Fruit fly (Drosophila melanogaster): ENCODE data around the gene AGO2.

The AGO2 gene

DNA sequence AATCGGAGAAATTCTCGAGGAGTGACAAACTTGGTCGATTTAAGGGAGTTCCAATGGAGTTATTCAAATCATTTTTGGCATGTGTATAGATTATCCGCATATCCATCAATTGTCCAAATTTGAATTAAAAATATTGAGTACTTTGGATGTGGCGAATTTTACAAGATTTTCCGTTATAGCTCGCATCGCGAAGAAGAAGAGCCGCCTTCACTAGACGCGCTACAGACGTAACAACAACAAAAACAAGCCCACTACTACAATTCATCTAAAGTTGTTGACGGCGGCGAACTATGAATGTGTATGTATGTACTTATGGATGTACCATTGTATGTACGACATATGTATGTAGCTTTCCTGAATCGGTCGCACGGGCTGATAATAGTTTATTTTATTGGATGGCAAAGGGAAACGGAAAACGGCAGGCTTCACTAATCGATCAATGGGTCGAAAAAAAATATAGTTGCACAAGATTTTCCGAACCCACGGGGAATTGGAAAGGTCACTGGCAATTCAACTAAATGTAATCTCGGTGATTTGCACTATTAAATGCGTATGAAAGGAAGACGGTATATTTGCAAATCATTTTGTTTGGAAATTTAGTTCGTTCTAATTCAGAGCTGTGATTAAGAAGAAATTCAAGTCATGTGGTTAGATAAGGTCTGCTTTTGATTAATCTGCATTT is 39.0 kb upstream of the AGO2 start:
- no peak for TF ChIP-seq psq (optimal IDR thresholded peaks at IDR 0.05)
- no peak for TF ChIP-seq usp (GFP tag; optimal IDR thresholded peaks at IDR 0.05)

dm6 chr3L:15516440-15516839 is 37.5 kb upstream of the AGO2 start:
- TF ChIP-seq CG8478 (optimal IDR thresholded peaks at IDR 0.05) (no peak), usp (GFP tag; optimal IDR thresholded peaks at IDR 0.05) (no peak), Dll (optimal IDR thresholded peaks at IDR 0.05) (no peak), pan (optimal IDR thresholded peaks at IDR 0.05) (no peak), EcR (GFP tag; optimal IDR thresholded peaks at IDR 0.05) (no peak), psq (optimal IDR thresholded peaks at IDR 0.05) (no peak)

DNA sequence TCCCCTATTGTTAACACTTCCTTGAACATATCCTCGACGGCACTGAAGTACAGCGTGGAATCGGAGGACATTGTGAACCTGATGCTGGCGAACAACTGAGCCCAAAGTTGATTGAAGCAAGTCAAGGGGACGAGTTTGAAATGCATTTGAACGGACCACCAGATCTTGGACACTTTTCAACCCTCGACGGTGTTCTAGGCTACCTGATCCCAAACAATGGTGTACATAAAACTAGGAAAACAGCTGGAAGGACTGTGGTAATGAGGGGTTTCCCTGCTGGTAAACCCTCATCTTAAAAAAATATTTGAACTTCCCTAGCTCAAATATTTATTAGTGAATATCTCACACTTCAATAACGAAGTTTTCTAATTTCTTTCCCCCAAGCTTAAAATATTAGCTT is 37.0 kb upstream of the AGO2 start, which contains the start of gene CG13454:
TSS of gene CG13454 (minus strand) at position 101 of the 400 bp plus-strand sequence.
- TF ChIP-seq EcR (GFP tag; optimal IDR thresholded peaks at IDR 0.05) (no peak), usp (GFP tag; optimal IDR thresholded peaks at IDR 0.05) (no peak), Dll (optimal IDR thresholded peaks at IDR 0.05) (no peak), pan (optimal IDR thresholded peaks at IDR 0.05) (no peak), CG8478 (optimal IDR thresholded peaks at IDR 0.05) (no peak), psq (optimal IDR thresholded peaks at IDR 0.05) (no peak)

- TF ChIP-seq psq (optimal IDR thresholded peaks at IDR 0.05) (no peak), usp (GFP tag; optimal IDR thresholded peaks at IDR 0.05) (no peak), CG8478 (optimal IDR thresholded peaks at IDR 0.05) (no peak)
Measured at dm6 chr3L:15517508-15517907, 36.4 kb upstream of the AGO2 start.

- TF ChIP-seq pan (optimal IDR thresholded peaks at IDR 0.05) = no peak
- no peak for TF ChIP-seq psq (optimal IDR thresholded peaks at IDR 0.05)
- TF ChIP-seq EcR (GFP tag; optimal IDR thresholded peaks at IDR 0.05) = no peak
- TF ChIP-seq Dll (optimal IDR thresholded peaks at IDR 0.05) = no peak
- no peak for TF ChIP-seq CG8478 (optimal IDR thresholded peaks at IDR 0.05)
- no peak for TF ChIP-seq usp (GFP tag; optimal IDR thresholded peaks at IDR 0.05)
Measured at dm6 chr3L:15518344-15518743, 35.6 kb upstream of the AGO2 start.

dm6 chr3L:15519492-15519891 is 34.4 kb upstream of the AGO2 start, which contains the start of gene mex1:
Gene mex1 (minus strand): TSS chr3L:15519592.
- TF ChIP-seq usp (GFP tag; optimal IDR thresholded peaks at IDR 0.05) (no peak), Dll (optimal IDR thresholded peaks at IDR 0.05) (no peak), pan (optimal IDR thresholded peaks at IDR 0.05) (no peak), CG8478 (optimal IDR thresholded peaks at IDR 0.05) (no peak), psq (optimal IDR thresholded peaks at IDR 0.05) (no peak), EcR (GFP tag; optimal IDR thresholded peaks at IDR 0.05) (no peak)

dm6 chr3L:15519920-15520319 is 34.0 kb upstream of the AGO2 start:
- TF ChIP-seq pan (optimal IDR thresholded peaks at IDR 0.05) (no peak), CG8478 (optimal IDR thresholded peaks at IDR 0.05) (no peak), EcR (GFP tag; optimal IDR thresholded peaks at IDR 0.05) (no peak), Dll (optimal IDR thresholded peaks at IDR 0.05) (no peak)

dm6 chr3L:15520320-15520719 is 33.6 kb upstream of the AGO2 start, which contains the start of gene yellow-k:
Gene yellow-k (plus strand): TSS chr3L:15520620.
- TF ChIP-seq psq (optimal IDR thresholded peaks at IDR 0.05) (no peak), usp (GFP tag; optimal IDR thresholded peaks at IDR 0.05) (no peak), EcR (GFP tag; optimal IDR thresholded peaks at IDR 0.05) (no peak), CG8478 (optimal IDR thresholded peaks at IDR 0.05) (no peak), pan (optimal IDR thresholded peaks at IDR 0.05) (no peak), Dll (optimal IDR thresholded peaks at IDR 0.05) (no peak)

DNA sequence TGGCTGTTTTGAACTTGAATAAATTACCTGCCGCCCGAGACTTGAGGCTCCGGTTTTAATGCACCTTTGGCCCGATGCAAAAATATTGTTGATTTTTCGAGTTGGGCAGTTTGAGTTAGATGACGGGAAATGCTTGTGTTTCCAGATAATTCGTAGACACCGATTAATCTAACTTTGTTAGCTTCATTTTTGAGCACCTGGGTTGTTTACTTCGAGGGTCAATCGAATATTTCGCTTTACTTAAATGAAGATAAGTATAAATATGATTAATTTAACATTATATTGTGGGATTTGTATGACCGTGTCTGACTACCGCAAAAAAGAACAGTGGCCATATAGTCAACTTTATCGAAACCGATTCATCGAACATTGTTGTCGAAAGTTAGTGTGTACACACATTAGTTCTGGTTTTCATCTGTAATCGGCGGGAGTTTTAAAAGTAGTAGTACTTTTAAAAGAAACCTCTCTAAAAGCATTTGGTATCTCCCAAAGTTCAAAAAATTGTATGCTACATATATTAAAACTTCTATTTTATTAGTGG is 30.0 kb upstream of the AGO2 start, which contains the start of gene CG7945:
TSS of gene CG7945 (minus strand) at position 332 of the 541 bp plus-strand sequence.
- TF ChIP-seq EcR (GFP tag; optimal IDR thresholded peaks at IDR 0.05) (no peak), usp (GFP tag; optimal IDR thresholded peaks at IDR 0.05) (no peak), psq (optimal IDR thresholded peaks at IDR 0.05) (no peak), Dll (optimal IDR thresholded peaks at IDR 0.05) (no peak), pan (optimal IDR thresholded peaks at IDR 0.05) (no peak), CG8478 (optimal IDR thresholded peaks at IDR 0.05) (no peak)

- TF ChIP-seq Dll (optimal IDR thresholded peaks at IDR 0.05) (no peak), CG8478 (optimal IDR thresholded peaks at IDR 0.05) (no peak), EcR (GFP tag; optimal IDR thresholded peaks at IDR 0.05) (no peak), psq (optimal IDR thresholded peaks at IDR 0.05) (no peak), pan (optimal IDR thresholded peaks at IDR 0.05) (no peak), usp (GFP tag; optimal IDR thresholded peaks at IDR 0.05) (no peak)
Measured at dm6 chr3L:15525153-15525552, 28.8 kb upstream of the AGO2 start, which contains the start of gene CG33986. Gene CG33986 (minus strand): TSS chr3L:15525253.

DNA sequence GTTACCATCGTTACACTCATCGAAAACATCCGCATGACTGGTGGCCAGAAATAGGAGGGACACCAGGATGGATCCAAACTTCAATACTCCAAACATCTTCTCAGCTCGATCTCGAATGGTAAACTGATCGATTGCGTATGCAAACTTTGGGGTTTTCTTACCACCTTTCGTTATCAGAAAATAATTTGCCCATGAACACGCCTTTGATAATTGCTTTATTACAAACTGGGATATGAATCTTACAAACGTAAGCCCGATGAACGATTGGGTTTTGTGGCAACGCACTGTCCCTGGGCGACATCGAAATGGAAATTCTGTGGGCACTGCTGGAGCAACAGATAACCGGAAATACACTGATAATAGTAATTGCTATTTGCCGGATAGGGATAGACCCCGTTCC is 27.2 kb upstream of the AGO2 start, which contains the start of gene CG33985:
TSS of gene CG33985 (minus strand) at position 101 of the 400 bp plus-strand sequence.
- TF ChIP-seq usp (GFP tag; optimal IDR thresholded peaks at IDR 0.05) (no peak), CG8478 (optimal IDR thresholded peaks at IDR 0.05) (no peak), EcR (GFP tag; optimal IDR thresholded peaks at IDR 0.05) (no peak), Dll (optimal IDR thresholded peaks at IDR 0.05) (no peak), psq (optimal IDR thresholded peaks at IDR 0.05) (no peak), pan (optimal IDR thresholded peaks at IDR 0.05) (no peak)

DNA sequence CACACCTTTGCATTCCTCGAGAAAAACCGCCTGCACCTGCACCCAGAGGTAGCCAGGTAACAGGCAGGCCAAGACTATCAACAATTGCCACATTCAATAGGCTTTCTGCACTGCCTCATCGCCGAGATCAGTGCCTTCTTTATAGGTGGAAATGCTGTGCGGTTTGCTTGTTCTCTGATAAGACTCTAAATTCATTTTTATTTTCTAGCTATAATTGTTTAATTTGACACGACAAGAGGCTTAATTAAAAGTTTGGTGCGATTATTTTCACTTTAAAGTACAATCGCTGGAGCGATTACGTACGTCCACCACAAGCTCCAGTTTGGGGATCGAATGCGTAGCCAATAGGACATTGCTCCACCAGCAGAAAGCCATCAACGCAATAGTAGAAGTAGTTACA is 26.5 kb upstream of the AGO2 start, which contains the start of gene CG42729:
TSS of gene CG42729 (minus strand) at position 101 of the 400 bp plus-strand sequence.
- no peak for TF ChIP-seq EcR (GFP tag; optimal IDR thresholded peaks at IDR 0.05)
- no peak for TF ChIP-seq Dll (optimal IDR thresholded peaks at IDR 0.05)

dm6 chr3L:15528096-15528495 is 25.8 kb upstream of the AGO2 start, which contains the start of gene CG42728:
Gene CG42728 (minus strand): TSS chr3L:15528196.
- TF ChIP-seq psq (optimal IDR thresholded peaks at IDR 0.05) (no peak), usp (GFP tag; optimal IDR thresholded peaks at IDR 0.05) (no peak), EcR (GFP tag; optimal IDR thresholded peaks at IDR 0.05) (no peak), Dll (optimal IDR thresholded peaks at IDR 0.05) (no peak), CG8478 (optimal IDR thresholded peaks at IDR 0.05) (no peak), pan (optimal IDR thresholded peaks at IDR 0.05) (no peak)
